Worm (Caenorhabditis elegans): Measurements from ENCODE around the gene bre-3.

- TF ChIP-seq ama-1 (optimal IDR thresholded peaks at IDR 0.05) (no peak), elt-3 (tag; optimal IDR thresholded peaks at IDR 0.05) (no peak), gmeb-1 (tag; optimal IDR thresholded peaks at IDR 0.05) (no peak), R02D3.7 (tag; optimal IDR thresholded peaks at IDR 0.05) (no peak), ztf-11 (tag; optimal IDR thresholded peaks at IDR 0.05) (no peak), zag-1 (tag; optimal IDR thresholded peaks at IDR 0.05) (no peak), unc-62 (GFP tag; optimal IDR thresholded peaks at IDR 0.05) (no peak)
Measured at ce11 chrIII:9450933-9451332, 34.3 kb downstream of the bre-3 start.
